Fruit fly (Drosophila melanogaster): ENCODE data around the gene Cpr65Ec.

Cpr65Ec gene

dm6 chr3L:7075147-7075546 lies 17.9 kb upstream of the Cpr65Ec start, which contains the start of gene CG34030:
TSS of gene CG34030 (minus strand) at chr3L:7075247.
- no peak for TF ChIP-seq nau (GFP tag; optimal IDR thresholded peaks at IDR 0.05)
- TF ChIP-seq prd (optimal IDR thresholded peaks at IDR 0.05): no peak
- TF ChIP-seq prd (GFP tag; IDR thresholded peaks at IDR 0.05): no peak
- no peak for TF ChIP-seq unc-4 (GFP tag; IDR thresholded peaks at IDR 0.05; ENCODE audit: partially characterized antibody)
- no peak for TF ChIP-seq CG2875 (GFP tag; optimal IDR thresholded peaks at IDR 0.05)
- TF ChIP-seq Taf1 (GFP tag; IDR thresholded peaks at IDR 0.05): no peak
- TF ChIP-seq nerfin-1 (tag; optimal IDR thresholded peaks at IDR 0.05): no peak
- TF ChIP-seq CG2116 (GFP tag; optimal IDR thresholded peaks at IDR 0.05): no peak
- TF ChIP-seq Gsc (GFP tag; IDR thresholded peaks at IDR 0.05): no peak
- TF ChIP-seq CG15601 (tag; optimal IDR thresholded peaks at IDR 0.05): no peak

- no peak for TF ChIP-seq CG6654 (GFP tag; optimal IDR thresholded peaks at IDR 0.05)
- no peak for TF ChIP-seq Dll (GFP tag; IDR thresholded peaks at IDR 0.05; ENCODE audit: partially characterized antibody)
- TF ChIP-seq abd-A (tag; optimal IDR thresholded peaks at IDR 0.05): peak; percentile 35
- TF ChIP-seq Kr (GFP tag; optimal IDR thresholded peaks at IDR 0.05): no peak
- no peak for TF ChIP-seq ind (GFP tag; optimal IDR thresholded peaks at IDR 0.05)
- TF ChIP-seq scrt (GFP tag; optimal IDR thresholded peaks at IDR 0.05): no peak
- no peak for TF ChIP-seq repo (GFP tag; optimal IDR thresholded peaks at IDR 0.05)
- peak; percentile 71 for TF ChIP-seq ewg (GFP tag; optimal IDR thresholded peaks at IDR 0.05)
- TF ChIP-seq Hr78 (GFP tag; optimal IDR thresholded peaks at IDR 0.05): no peak
- TF ChIP-seq CG11696 (GFP tag; IDR thresholded peaks at IDR 0.05): no peak
- TF ChIP-seq dm (GFP tag; optimal IDR thresholded peaks at IDR 0.05): no peak
- peak; percentile 66 for TF ChIP-seq Med (GFP tag)
- TF ChIP-seq Trl (optimal IDR thresholded peaks at IDR 0.05): peak; percentile 9 to 18
- no peak for TF ChIP-seq Trl (GFP tag; optimal IDR thresholded peaks at IDR 0.05)
- no peak for TF ChIP-seq CG13424 (tag; optimal IDR thresholded peaks at IDR 0.05)
- TF ChIP-seq ase (GFP tag; IDR thresholded peaks at IDR 0.05): no peak
- 0 out of 3 replicates have a peak, but pooled peaks have one; percentile 39 for TF ChIP-seq CG11456 (GFP tag; IDR thresholded peaks at IDR 0.05)
- TF ChIP-seq CG18476 (GFP tag; optimal IDR thresholded peaks at IDR 0.05): no peak
- TF ChIP-seq D (optimal IDR thresholded peaks at IDR 0.05): no peak
- no peak for TF ChIP-seq D (GFP tag; optimal IDR thresholded peaks at IDR 0.05)
- TF ChIP-seq CG6765 (GFP tag; optimal IDR thresholded peaks at IDR 0.05): no peak
- no peak for TF ChIP-seq CG18011 (GFP tag; optimal IDR thresholded peaks at IDR 0.05)
- no peak for TF ChIP-seq CG12219 (GFP tag; optimal IDR thresholded peaks at IDR 0.05)
- TF ChIP-seq CG3281 (GFP tag; optimal IDR thresholded peaks at IDR 0.05): no peak
- TF ChIP-seq gfzf (GFP tag; optimal IDR thresholded peaks at IDR 0.05): no peak
- TF ChIP-seq rib (GFP tag; IDR thresholded peaks at IDR 0.05): no peak
- no peak for TF ChIP-seq aop (GFP tag; IDR thresholded peaks at IDR 0.05)
- no peak for TF ChIP-seq CG14860 (GFP tag; IDR thresholded peaks at IDR 0.05; ENCODE audit: partially characterized antibody)
- TF ChIP-seq CG10979 (tag; optimal IDR thresholded peaks at IDR 0.05): no peak
- TF ChIP-seq Hr3 (GFP tag; optimal IDR thresholded peaks at IDR 0.05): no peak
- TF ChIP-seq Deaf1 (tag; optimal IDR thresholded peaks at IDR 0.05): peak; percentile 78
- TF ChIP-seq CG15011 (GFP tag; optimal IDR thresholded peaks at IDR 0.05): no peak
These were observed 15.7 kb upstream of the Cpr65Ec start, which contains the start of gene CG8641 for dm6 chr3L:7077258-7077657. TSS of gene CG8641 (minus strand) at chr3L:7077462.

Data from whole organism, embryonic.